Worm (Caenorhabditis elegans) whole organism, young adult: ENCODE results near the gene nfki-1.

Experiments
- B0261.1 ChIP-seq: sonication (generic microtip); optimal IDR thresholded peaks from 2 replicates; lab custom pipeline; 2016; ENCODE audit warnings: mild to moderate bottlenecking, missing genetic modification characterization, moderate library complexity, missing compliant biosample characterization
- C17E4.6 ChIP-seq: fragments of 200-800 bp; sonication (Bioruptor generic); IDR thresholded peaks from 2 replicates; pipeline ENCODE4 v1.3.6; 2022; ENCODE audit warnings: missing genetic modification reagents, missing genetic modification characterization, missing compliant biosample characterization
- F10E7.11 ChIP-seq: sonication (generic microtip); optimal IDR thresholded peaks from 2 replicates; lab custom pipeline; 2017; ENCODE audit warnings: mild to moderate bottlenecking, missing genetic modification characterization, moderate library complexity, missing compliant biosample characterization
- F37B4.10 ChIP-seq: fragments of 200-800 bp; sonication (Bioruptor generic); IDR thresholded peaks from 2 replicates; pipeline ENCODE4 v1.3.6; 2022; ENCODE audit warnings: missing genetic modification characterization, missing compliant biosample characterization
- F49E8.2 ChIP-seq: sonication (generic microtip); optimal IDR thresholded peaks from 3 replicates; lab custom pipeline; 2017; ENCODE audit warnings: missing genetic modification characterization, mild to moderate bottlenecking, missing compliant biosample characterization, antibody characterized with exemption, moderate library complexity; ENCODE audit not compliant: insufficient read depth
- F57C9.4 ChIP-seq: sonication (generic microtip); optimal IDR thresholded peaks from 2 replicates; lab custom pipeline; 2017; ENCODE audit warnings: mild to moderate bottlenecking, missing genetic modification characterization, missing compliant biosample characterization
- T07F8.4 ChIP-seq: sonication (generic microtip); optimal IDR thresholded peaks from 2 replicates; lab custom pipeline; 2016; ENCODE audit warnings: mild to moderate bottlenecking, missing genetic modification characterization, moderate library complexity, missing compliant biosample characterization
- Y53G8AR.9 ChIP-seq: fragments of 200-800 bp; sonication (Bioruptor generic); conservative IDR thresholded peaks from 2 replicates; pipeline ENCODE4 v1.3.6; 2022; ENCODE audit warnings: missing genetic modification reagents, missing genetic modification characterization, missing compliant biosample characterization
- Y67H2A.10 ChIP-seq: fragments of 200-800 bp; sonication (Bioruptor generic); conservative IDR thresholded peaks from 2 replicates; pipeline ENCODE4 v1.3.6; 2022; ENCODE audit warnings: missing genetic modification reagents, missing genetic modification characterization, missing compliant biosample characterization
- attf-5 ChIP-seq: fragments of 200-800 bp; sonication (Bioruptor generic); optimal IDR thresholded peaks from 2 replicates; lab custom pipeline; 2018; ENCODE audit warnings: mild to moderate bottlenecking, missing genetic modification characterization, missing compliant biosample characterization
- bed-1 ChIP-seq: fragments of 200-800 bp; sonication (Bioruptor generic); IDR thresholded peaks from 2 replicates; pipeline ENCODE4 v1.3.6; 2022; ENCODE audit warnings: missing genetic modification reagents, missing genetic modification characterization, missing compliant biosample characterization
- ccch-3 ChIP-seq: fragments of 200-800 bp; sonication (Bioruptor generic); optimal IDR thresholded peaks from 2 replicates; lab custom pipeline; 2018; ENCODE audit warnings: mild to moderate bottlenecking, missing genetic modification characterization, missing compliant biosample characterization
- cebp-1 ChIP-seq, 2 experiments: fragments of 200-800 bp in 1 of 2; sonication (Bioruptor generic) in 1 of 2; sonication (generic microtip) in 1 of 2; IDR thresholded peaks in 1 of 2; optimal IDR thresholded peaks in 1 of 2; 2 replicates each; pipeline versions ENCODE4 v1.3.6 to Lab custom; 2017 to 2022; ENCODE audit warnings: missing compliant biosample characterization in 2 of 2, missing genetic modification characterization in 2 of 2, mild to moderate bottlenecking in 1 of 2, missing genetic modification reagents in 1 of 2, moderate library complexity in 1 of 2
- ceh-91 ChIP-seq: fragments of 200-800 bp; sonication (Bioruptor generic); IDR thresholded peaks from 2 replicates; pipeline ENCODE4 v1.3.6; 2022; ENCODE audit warnings: missing genetic modification reagents, missing genetic modification characterization, missing compliant biosample characterization
- chd-7 ChIP-seq: sonication (generic microtip); optimal IDR thresholded peaks from 2 replicates; lab custom pipeline; 2016; ENCODE audit warnings: mild to moderate bottlenecking, missing genetic modification characterization, moderate library complexity, missing compliant biosample characterization
- die-1 ChIP-seq: sonication (generic microtip); optimal IDR thresholded peaks from 2 replicates; lab custom pipeline; 2016; ENCODE audit warnings: missing genotype, mild to moderate bottlenecking, missing genetic modification characterization, missing compliant biosample characterization
- dox-1 ChIP-seq: fragments of 200-800 bp; sonication (Bioruptor generic); IDR thresholded peaks from 2 replicates; pipeline ENCODE4 v1.3.6; 2022; ENCODE audit warnings: missing genetic modification reagents, missing genetic modification characterization, missing compliant biosample characterization
- dpl-1 ChIP-seq: fragments of 150-350 bp; optimal IDR thresholded peaks from 2 replicates; lab custom pipeline; 2014; ENCODE audit warnings: missing biosample characterization, missing genetic modification reagents, missing genetic modification characterization
- gei-17 ChIP-seq: fragments of 200-800 bp; sonication (Bioruptor generic); optimal IDR thresholded peaks from 2 replicates; lab custom pipeline; 2018; ENCODE audit warnings: mild to moderate bottlenecking, missing genetic modification characterization, missing compliant biosample characterization
- him-1 ChIP-seq: sonication (generic microtip); optimal IDR thresholded peaks from 2 replicates; lab custom pipeline; 2016; ENCODE audit warnings: missing genotype, missing genetic modification reagents, missing genetic modification characterization, missing compliant biosample characterization
- hlh-26 ChIP-seq: fragments of 200-800 bp; sonication (Bioruptor generic); conservative IDR thresholded peaks from 2 replicates; pipeline ENCODE4 v1.3.6; 2022; ENCODE audit warnings: missing genetic modification reagents, missing genetic modification characterization, missing compliant biosample characterization
- hmg-1.2 ChIP-seq: fragments of 200-800 bp; sonication (Bioruptor generic); IDR thresholded peaks from 2 replicates; pipeline ENCODE4 v1.3.6; 2022; ENCODE audit warnings: missing genetic modification reagents, missing genetic modification characterization, missing compliant biosample characterization
- hsf-1 ChIP-seq: fragments of 200-800 bp; sonication (Bioruptor generic); IDR thresholded peaks from 2 replicates; pipeline ENCODE4 v1.3.6; 2022; ENCODE audit warnings: missing genetic modification reagents, missing genetic modification characterization, missing compliant biosample characterization
- let-526 ChIP-seq: fragments of 200-800 bp; sonication (Bioruptor generic); IDR thresholded peaks from 2 replicates; pipeline ENCODE4 v1.3.6; 2022; ENCODE audit warnings: missing genetic modification reagents, missing genetic modification characterization, missing compliant biosample characterization
- lsy-27 ChIP-seq: sonication (generic microtip); optimal IDR thresholded peaks from 2 replicates; lab custom pipeline; 2017; ENCODE audit warnings: missing genetic modification characterization, mild to moderate bottlenecking, missing compliant biosample characterization, antibody characterized with exemption, missing genotype, borderline replicate concordance; ENCODE audit not compliant: insufficient read depth
- mcd-1 ChIP-seq: fragments of 200-800 bp; sonication (Bioruptor generic); IDR thresholded peaks from 2 replicates; pipeline ENCODE4 v1.3.6; 2022; ENCODE audit warnings: missing genetic modification reagents, missing genetic modification characterization, missing compliant biosample characterization
- mes-4 ChIP-seq: sonication (generic microtip); optimal IDR thresholded peaks from 2 replicates; lab custom pipeline; 2016; ENCODE audit warnings: missing genotype, missing genetic modification characterization, missing compliant biosample characterization
- nfya-1 ChIP-seq: sonication (generic microtip); optimal IDR thresholded peaks from 2 replicates; lab custom pipeline; 2017; ENCODE audit warnings: antibody characterized with exemption, missing compliant biosample characterization, missing genetic modification characterization, borderline replicate concordance; ENCODE audit not compliant: insufficient read depth
- nhr-179 ChIP-seq: sonication (generic microtip); optimal IDR thresholded peaks from 2 replicates; lab custom pipeline; 2016; ENCODE audit warnings: mild to moderate bottlenecking, missing genetic modification characterization, missing compliant biosample characterization
- nhr-80 ChIP-seq: sonication (generic microtip); optimal IDR thresholded peaks from 2 replicates; lab custom pipeline; 2016; ENCODE audit warnings: missing genetic modification characterization, missing compliant biosample characterization
- pha-4 ChIP-seq: fragments of 150-350 bp; sonication (generic microtip); optimal IDR thresholded peaks from 2 replicates; lab custom pipeline; 2014; ENCODE audit warnings: missing biosample characterization, missing genetic modification reagents, missing genetic modification characterization
- rcor-1 ChIP-seq: fragments of 200-800 bp; sonication (Bioruptor generic); IDR thresholded peaks from 2 replicates; pipeline ENCODE4 v1.3.6; 2022; ENCODE audit warnings: missing genetic modification reagents, missing genetic modification characterization, missing compliant biosample characterization
- snpc-1.1 ChIP-seq: sonication (generic microtip); optimal IDR thresholded peaks from 2 replicates; lab custom pipeline; 2017; ENCODE audit warnings: missing genetic modification characterization, mild to moderate bottlenecking, missing compliant biosample characterization, antibody characterized with exemption, moderate library complexity, missing genotype, missing genetic modification reagents; ENCODE audit not compliant: insufficient read depth
- snpc-1.3 ChIP-seq: sonication (generic microtip); optimal IDR thresholded peaks from 2 replicates; lab custom pipeline; 2017; ENCODE audit warnings: missing genetic modification characterization, mild to moderate bottlenecking, missing compliant biosample characterization, antibody characterized with exemption, moderate library complexity, missing genotype, missing genetic modification reagents; ENCODE audit not compliant: insufficient read depth
- snpc-4 ChIP-seq, 5 experiments: fragments of 150-350 bp in 1 of 5; sonication (generic microtip) in 4 of 5; optimal IDR thresholded peaks; 2 replicates each; lab custom pipeline; 2014 to 2018; ENCODE audit warnings: missing genetic modification characterization in 5 of 5, missing biosample characterization in 3 of 5, antibody characterized with exemption in 2 of 5, mild to moderate bottlenecking in 2 of 5, missing compliant biosample characterization in 2 of 5, missing genotype in 2 of 5, moderate library complexity in 2 of 5, missing genetic modification reagents in 1 of 5
- tbp1 ChIP-seq: fragments of 200-800 bp; sonication (Bioruptor generic); optimal IDR thresholded peaks from 2 replicates; lab custom pipeline; 2018; ENCODE audit warnings: mild to moderate bottlenecking, missing genetic modification characterization, missing compliant biosample characterization
- tbx-9 ChIP-seq: sonication (generic microtip); optimal IDR thresholded peaks from 2 replicates; lab custom pipeline; 2016; ENCODE audit warnings: borderline replicate concordance, missing genetic modification characterization, inconsistent platforms, missing compliant biosample characterization
- tlf-1 ChIP-seq: fragments of 200-800 bp; sonication (Bioruptor generic); optimal IDR thresholded peaks from 2 replicates; lab custom pipeline; 2018; ENCODE audit warnings: mild to moderate bottlenecking, missing genetic modification characterization, missing compliant biosample characterization
- unc-62 ChIP-seq: fragments of 150-350 bp; optimal IDR thresholded peaks from 2 replicates; lab custom pipeline; 2014; ENCODE audit warnings: missing biosample characterization, missing genetic modification reagents, missing genetic modification characterization
- xnd-1 ChIP-seq: sonication (generic microtip); optimal IDR thresholded peaks from 2 replicates; lab custom pipeline; 2016; ENCODE audit warnings: missing genotype, missing genetic modification reagents, missing genetic modification characterization, missing compliant biosample characterization
- ztf-26 ChIP-seq: sonication (generic microtip); optimal IDR thresholded peaks from 2 replicates; lab custom pipeline; 2017; ENCODE audit warnings: missing genetic modification characterization, missing compliant biosample characterization

nfki-1 gene

ce11 chrX:15365235-15365634 is 10.2 kb downstream of the nfki-1 start (continued):
- no peak for TF ChIP-seq T07F8.4
- no peak for TF ChIP-seq bed-1 (GFP tag; lab: Robert Waterston, UW)
- peak; percentile 3 for TF ChIP-seq ztf-26 (tag; lab: Kevin White, UChicago)
- TF ChIP-seq xnd-1 (tag; lab: Kevin White, UChicago): no peak
- no peak for TF ChIP-seq F37B4.10 (GFP tag; lab: Robert Waterston, UW)
- TF ChIP-seq mcd-1: peak; percentile 52
- TF ChIP-seq attf-5 (GFP tag; lab: Kevin White, UChicago): peak; percentile 76
- TF ChIP-seq C17E4.6 (GFP tag; lab: Robert Waterston, UW): no peak
- no peak for TF ChIP-seq nfya-1 (tag; lab: Kevin White, UChicago)
- TF ChIP-seq rcor-1 (GFP tag; lab: Robert Waterston, UW): peak; percentile 64
- peak; percentile 22 for TF ChIP-seq gei-17
- no peak for TF ChIP-seq snpc-1.1 (tag; lab: Kevin White, UChicago)
- peak; percentile 16 for TF ChIP-seq tbp1
- no peak for TF ChIP-seq pha-4
- TF ChIP-seq cebp-1 (GFP tag; IDR thresholded peaks at IDR 0.05; lab: Robert Waterston, UW): no peak
- TF ChIP-seq cebp-1 (tag; optimal IDR thresholded peaks at IDR 0.05; lab: Kevin White, UChicago): peak; percentile 81

DNA sequence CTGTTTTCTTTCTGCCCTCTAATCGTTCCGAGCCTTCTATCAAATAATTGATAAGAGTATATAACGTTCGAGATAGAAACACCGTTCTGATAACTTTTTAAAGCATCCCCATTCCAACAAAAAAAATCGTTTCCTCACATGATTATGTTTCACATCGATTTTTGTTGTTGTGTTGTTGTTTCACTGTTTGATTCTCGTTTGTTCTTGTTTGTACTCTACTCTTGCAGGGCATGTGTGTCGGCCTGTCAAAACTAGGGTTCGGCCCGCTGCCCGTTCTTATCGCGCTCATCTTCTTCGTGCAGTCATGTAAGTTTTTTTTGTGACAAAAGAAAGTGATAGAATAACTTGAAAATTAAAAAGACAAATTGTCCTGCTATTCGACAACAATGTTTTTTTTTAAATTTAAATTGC is 10.7 kb downstream of the nfki-1 start, which contains the start of gene C33A11.2:
TSS of gene C33A11.2 (plus strand) at position 226 of the 411 bp plus-strand sequence.
- TF ChIP-seq F49E8.2 (tag; lab: Kevin White, UChicago): no peak
- 0 out of 2 replicates have a peak, but pooled peaks have one; percentile 11 for TF ChIP-seq dox-1 (GFP tag; lab: Robert Waterston, UW)
- no peak for TF ChIP-seq ceh-91 (GFP tag; lab: Robert Waterston, UW)
- no peak for TF ChIP-seq mes-4 (tag; lab: Kevin White, UChicago)
- TF ChIP-seq cebp-1 (GFP tag; IDR thresholded peaks at IDR 0.05; lab: Robert Waterston, UW): 0 out of 2 replicates have a peak, but pooled peaks have one; percentile 39
- peak; percentile 12 for TF ChIP-seq cebp-1 (tag; optimal IDR thresholded peaks at IDR 0.05; lab: Kevin White, UChicago)
- peak; percentile 59; the same call in 1 of the 2 replicates for TF ChIP-seq let-526 (GFP tag; lab: Robert Waterston, UW)
- peak; percentile 86 for TF ChIP-seq nhr-80 (tag; lab: Kevin White, UChicago)
- no peak for TF ChIP-seq Y53G8AR.9 (GFP tag; lab: Robert Waterston, UW)
- TF ChIP-seq F57C9.4 (tag; lab: Kevin White, UChicago): no peak
- peak; percentile 29 for TF ChIP-seq unc-62 (GFP tag; lab: Kevin White, UChicago)
- peak; percentile 9 for TF ChIP-seq tbp1
- TF ChIP-seq nhr-179 (tag; lab: Kevin White, UChicago): no peak
- TF ChIP-seq hmg-1.2 (GFP tag; lab: Robert Waterston, UW): no peak
- TF ChIP-seq B0261.1 (tag; lab: Kevin White, UChicago): no peak
- no peak for TF ChIP-seq F10E7.11 (tag; lab: Kevin White, UChicago)
- TF ChIP-seq lsy-27 (tag; lab: Kevin White, UChicago): no peak
- TF ChIP-seq him-1 (tag; lab: Kevin White, UChicago): no peak
- TF ChIP-seq tlf-1 (GFP tag; lab: Kevin White, UChicago): no peak
- no peak for TF ChIP-seq die-1 (tag; lab: Kevin White, UChicago)
- no peak for TF ChIP-seq tbx-9 (tag; lab: Kevin White, UChicago)
- TF ChIP-seq snpc-4 (GFP tag; optimal IDR thresholded peaks at IDR 0.05; lab: Kevin White, UChicago): no peak
- no peak for TF ChIP-seq snpc-4 (tag; optimal IDR thresholded peaks at IDR 0.05; lab: Kevin White, UChicago)
- TF ChIP-seq Y67H2A.10 (GFP tag; lab: Robert Waterston, UW): no peak
- no peak for TF ChIP-seq hlh-26 (GFP tag; lab: Robert Waterston, UW)
- no peak for TF ChIP-seq snpc-1.3 (tag; lab: Kevin White, UChicago)
- no peak for TF ChIP-seq ccch-3 (GFP tag; lab: Kevin White, UChicago)
- TF ChIP-seq dpl-1 (GFP tag; lab: Kevin White, UChicago): no peak
- no peak for TF ChIP-seq hsf-1 (GFP tag; lab: Robert Waterston, UW)
- TF ChIP-seq chd-7 (tag; lab: Kevin White, UChicago): no peak
